Fruit fly (Drosophila melanogaster): ENCODE measurements around the gene Rpt2.
A peak's percentile ranks its signal among the peaks of the same experiment; 100 is the strongest.

DNA sequence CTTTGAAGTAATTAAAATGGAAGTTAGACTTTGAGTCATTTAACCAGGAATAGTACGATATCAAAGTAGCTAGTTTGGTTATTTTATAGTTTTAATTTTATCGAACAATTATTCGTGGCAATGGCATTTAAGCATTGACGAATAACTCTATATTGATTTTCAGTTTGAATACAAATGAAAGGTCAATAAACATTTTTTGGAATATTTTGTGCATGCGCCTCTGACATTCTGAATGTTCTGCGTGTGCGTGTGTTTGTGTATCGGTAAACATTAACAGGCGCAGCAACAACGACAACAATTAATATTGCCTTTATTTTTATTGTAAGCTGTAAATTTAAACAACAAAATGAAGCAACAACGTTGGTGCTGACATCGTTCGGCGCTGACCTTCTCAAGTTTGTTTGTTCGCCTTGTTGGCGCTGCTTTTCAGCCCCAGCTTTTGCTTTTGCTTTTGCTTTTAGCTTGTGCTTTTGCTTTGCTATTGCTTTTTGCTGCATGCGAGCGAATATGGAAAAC lies 22.0 kb downstream of the Rpt2 start:
- TF ChIP-seq CG16779 (tag; optimal IDR thresholded peaks at IDR 0.05) (peak; percentile 19), Smox (GFP tag; optimal IDR thresholded peaks at IDR 0.05) (peak; percentile 79), eg (GFP tag; IDR thresholded peaks at IDR 0.05) (no peak), Hr4 (GFP tag; optimal IDR thresholded peaks at IDR 0.05) (no peak)
